Worm (Caenorhabditis elegans): ENCODE results near the gene toe-1.

DNA sequence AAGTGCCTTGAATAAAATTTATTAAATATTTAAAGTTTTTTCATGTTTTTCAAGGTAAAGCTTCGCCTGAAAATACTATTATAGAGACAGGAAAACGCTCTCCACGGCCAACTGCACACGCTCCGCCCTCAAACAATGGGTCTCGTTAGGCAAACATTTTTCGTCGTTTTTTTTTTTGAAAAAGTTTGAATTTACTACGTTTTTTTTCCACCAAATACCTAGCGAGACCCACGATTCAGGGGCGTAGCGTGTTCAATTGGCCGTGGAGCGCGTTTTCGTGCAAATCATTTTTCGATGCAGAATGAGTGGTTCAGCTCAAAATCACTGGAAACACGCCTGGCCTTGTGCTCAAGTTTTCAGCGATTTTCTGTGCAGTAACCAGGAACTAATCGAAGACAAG is 42.9 kb downstream of the toe-1 start, which contains the start of gene W06B4.2:
- TF ChIP-seq ztf-11 (tag; optimal IDR thresholded peaks at IDR 0.05) (no peak), nhr-237 (tag; optimal IDR thresholded peaks at IDR 0.05) (no peak), elt-3 (tag; optimal IDR thresholded peaks at IDR 0.05) (no peak), ama-1 (optimal IDR thresholded peaks at IDR 0.05) (no peak), unc-39 (tag; optimal IDR thresholded peaks at IDR 0.05) (no peak)

Measured in whole organism, L3 larva.